Worm (Caenorhabditis elegans): ENCODE results near the gene srh-236.

DNA sequence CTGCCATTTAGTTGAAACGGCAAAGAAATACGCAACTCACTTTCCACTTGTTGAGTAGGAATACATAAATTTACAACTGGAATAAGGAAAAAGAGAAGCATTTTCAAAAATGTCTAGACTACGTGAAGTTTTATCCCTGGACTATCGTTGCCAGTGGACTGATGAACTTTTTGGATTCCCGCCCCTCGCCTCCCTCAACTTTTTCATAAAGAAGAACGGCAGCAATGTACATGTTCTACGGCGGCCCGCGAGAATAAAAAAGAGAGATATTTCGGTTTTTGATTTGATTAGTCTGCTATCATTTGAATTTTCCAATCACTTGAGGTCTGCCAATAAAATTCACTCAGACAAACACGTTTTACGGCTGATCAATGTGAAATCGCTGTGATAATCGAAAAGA is 37.1 kb upstream of the srh-236 start, which contains the start of gene clec-243:
- no peak for TF ChIP-seq him-1 (tag; optimal IDR thresholded peaks at IDR 0.05)
- no peak for TF ChIP-seq W03F9.2 (tag; optimal IDR thresholded peaks at IDR 0.05)
- no peak for TF ChIP-seq dao-5 (tag; optimal IDR thresholded peaks at IDR 0.05)
